Fruit fly (Drosophila melanogaster): ENCODE data around the gene CG18746.

The CG18746 gene

DNA sequence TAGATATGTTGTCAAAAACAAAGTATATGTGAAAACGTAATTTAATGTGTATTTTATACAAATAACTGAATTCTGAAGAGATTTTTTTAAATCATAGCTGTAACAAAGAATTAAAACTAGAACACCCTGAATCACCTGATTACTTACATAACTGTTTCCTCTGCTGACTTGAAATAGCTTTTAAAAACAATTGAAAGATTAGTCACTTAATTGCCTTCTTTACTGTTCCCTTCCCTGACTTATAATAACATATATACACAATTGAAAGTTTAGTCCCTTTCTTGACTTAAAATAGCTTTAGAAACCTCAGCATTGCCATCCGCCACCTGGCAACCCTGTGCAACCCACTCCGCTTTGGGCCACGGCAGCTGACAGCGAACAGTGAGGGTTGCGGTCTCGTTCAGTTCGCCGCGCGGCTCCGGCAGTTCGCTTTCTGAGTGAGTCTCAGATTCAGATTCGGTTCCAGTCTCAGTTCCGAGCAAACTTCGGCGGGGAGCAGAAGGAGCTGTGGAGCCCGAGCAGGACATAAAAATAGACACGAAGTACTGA, 24.1 kb upstream of the CG18746 start, which contains the start of gene CG34384 (continued):
- TF ChIP-seq CG4424 (GFP tag; optimal IDR thresholded peaks at IDR 0.05) (peak; percentile 69), kah (GFP tag; optimal IDR thresholded peaks at IDR 0.05) (no peak), CG10267 (tag; optimal IDR thresholded peaks at IDR 0.05) (peak; percentile 55), corto (GFP tag; optimal IDR thresholded peaks at IDR 0.05) (no peak), ems (GFP tag; optimal IDR thresholded peaks at IDR 0.05) (peak; percentile 38), sisA (GFP tag; IDR thresholded peaks at IDR 0.05) (peak; percentile 17; the same call in 1 of the 2 replicates), sug (tag; optimal IDR thresholded peaks at IDR 0.05) (peak; percentile 59), CG17912 (GFP tag; optimal IDR thresholded peaks at IDR 0.05) (no peak), lilli (GFP tag; optimal IDR thresholded peaks at IDR 0.05) (peak; percentile 58), Rx (GFP tag; IDR thresholded peaks at IDR 0.05) (no peak), nom (GFP tag; optimal IDR thresholded peaks at IDR 0.05) (no peak), CG15011 (GFP tag; optimal IDR thresholded peaks at IDR 0.05) (peak; percentile 64), bcd (GFP tag; optimal IDR thresholded peaks at IDR 0.05) (peak; percentile 64), Jarid2 (GFP tag; optimal IDR thresholded peaks at IDR 0.05) (no peak), CG14050 (GFP tag; IDR thresholded peaks at IDR 0.05) (no peak), CG1024 (GFP tag; IDR thresholded peaks at IDR 0.05) (no peak), CG31388 (GFP tag; optimal IDR thresholded peaks at IDR 0.05) (no peak), btn (GFP tag; optimal IDR thresholded peaks at IDR 0.05) (peak; percentile 33), CG10147 (GFP tag; optimal IDR thresholded peaks at IDR 0.05) (peak; percentile 72), Spps (tag; optimal IDR thresholded peaks at IDR 0.05) (no peak), schlank (tag; optimal IDR thresholded peaks at IDR 0.05) (no peak), Doc2 (GFP tag; IDR thresholded peaks at IDR 0.05) (no peak), CG6689 (GFP tag; IDR thresholded peaks at IDR 0.05) (peak; percentile 30; the same call in 1 of the 2 replicates), CG15514 (GFP tag; optimal IDR thresholded peaks at IDR 0.05) (peak; percentile 86), Dp (GFP tag; optimal IDR thresholded peaks at IDR 0.05) (no peak), CG15479 (GFP tag; optimal IDR thresholded peaks at IDR 0.05) (no peak), hb (GFP tag; IDR thresholded peaks at IDR 0.05; ENCODE audit: partially characterized antibody) (no peak), hth (optimal IDR thresholded peaks at IDR 0.05) (no peak), CG9727 (GFP tag; optimal IDR thresholded peaks at IDR 0.05) (peak; percentile 82), CG13296 (GFP tag; optimal IDR thresholded peaks at IDR 0.05) (peak; percentile 67), CG10431 (GFP tag; optimal IDR thresholded peaks at IDR 0.05) (no peak), CG7357 (GFP tag; IDR thresholded peaks at IDR 0.05) (no peak), yki (optimal IDR thresholded peaks at IDR 0.05) (no peak), CG11504 (tag; optimal IDR thresholded peaks at IDR 0.05) (peak; percentile 80), CG3847 (GFP tag; IDR thresholded peaks at IDR 0.05) (peak; percentile 29; the same call in 1 of the 2 replicates), GATAe (GFP tag; conservative IDR thresholded peaks at IDR 0.05) (no peak), aop (GFP tag; IDR thresholded peaks at IDR 0.05) (no peak), da (GFP tag; optimal IDR thresholded peaks at IDR 0.05) (no peak), CG30403 (GFP tag; optimal IDR thresholded peaks at IDR 0.05) (peak; percentile 75), CG12219 (GFP tag; optimal IDR thresholded peaks at IDR 0.05) (peak; percentile 19), pum (GFP tag; optimal IDR thresholded peaks at IDR 0.05) (peak; percentile 31), CG3995 (GFP tag; optimal IDR thresholded peaks at IDR 0.05) (no peak), NK7.1 (GFP tag; optimal IDR thresholded peaks at IDR 0.05) (no peak), CG4282 (GFP tag; optimal IDR thresholded peaks at IDR 0.05) (no peak), ara (GFP tag; IDR thresholded peaks at IDR 0.05) (no peak), CG17612 (GFP tag; IDR thresholded peaks at IDR 0.05) (no peak), D19A (tag; optimal IDR thresholded peaks at IDR 0.05) (peak; percentile 59), CG18764 (GFP tag; optimal IDR thresholded peaks at IDR 0.05) (no peak), CG10979 (tag; optimal IDR thresholded peaks at IDR 0.05) (peak; percentile 68), Sox100B (GFP tag; optimal IDR thresholded peaks at IDR 0.05) (peak; percentile 73), nau (GFP tag; optimal IDR thresholded peaks at IDR 0.05) (peak; percentile 57), Atf3 (GFP tag; optimal IDR thresholded peaks at IDR 0.05) (no peak)
